Fruit fly (Drosophila melanogaster) whole organism, wandering third instar larva: ENCODE data around the gene plum.
A peak's percentile ranks its signal among the peaks of the same experiment; 100 is the strongest.

Experiments used
- Abd-B ChIP-seq: fragments of >200 bp; optimal IDR thresholded peaks from 2 replicates; lab custom pipeline; 2017; ENCODE audit warnings: missing biosample characterization, missing genetic modification characterization
- CG32264 ChIP-seq: fragments of 200-800 bp; sonication (Bioruptor generic); optimal IDR thresholded peaks from 2 replicates; lab custom pipeline; 2016; ENCODE audit warnings: missing biosample characterization, missing genetic modification characterization
- CG9705 ChIP-seq: fragments of 200-800 bp; sonication (Bioruptor generic); optimal IDR thresholded peaks from 2 replicates; lab custom pipeline; 2018; ENCODE audit warnings: missing biosample characterization, mild to moderate bottlenecking, missing genetic modification characterization
- CrebA ChIP-seq: fragments of 200-800 bp; sonication (Bioruptor generic); optimal IDR thresholded peaks from 2 replicates; lab custom pipeline; 2016; ENCODE audit warnings: missing biosample characterization, mild to moderate bottlenecking, missing genetic modification characterization, borderline replicate concordance
- Dfd ChIP-seq: fragments of >200 bp; optimal IDR thresholded peaks from 2 replicates; lab custom pipeline; 2017; ENCODE audit warnings: missing biosample characterization, missing genetic modification characterization
- Dif ChIP-seq: fragments of 200-275, 200-300 bp; sonication (Bioruptor generic); optimal IDR thresholded peaks from 2 replicates; lab custom pipeline; 2018; ENCODE audit warnings: missing biosample characterization, missing genetic modification characterization; ENCODE audit not compliant: partially characterized antibody
- GATAd ChIP-seq: sonication (Bioruptor generic); optimal IDR thresholded peaks from 2 replicates; lab custom pipeline; 2016; ENCODE audit warnings: missing biosample characterization, missing genetic modification characterization
- HLH106 ChIP-seq: fragments of 200-800 bp; optimal IDR thresholded peaks from 3 replicates; lab custom pipeline; 2019; ENCODE audit warnings: missing biosample characterization, mild to moderate bottlenecking, missing genetic modification characterization, moderate library complexity
- Hnf4 ChIP-seq: fragments of 200-800 bp; sonication (Bioruptor generic); optimal IDR thresholded peaks from 2 replicates; lab custom pipeline; 2016; ENCODE audit warnings: missing biosample characterization, mild to moderate bottlenecking, missing genetic modification characterization
- Hr78 ChIP-seq: fragments of >200 bp; optimal IDR thresholded peaks from 2 replicates; lab custom pipeline; 2017; ENCODE audit warnings: missing biosample characterization, missing genetic modification characterization
- Jra ChIP-seq: sonication (Bioruptor generic); optimal IDR thresholded peaks from 2 replicates; lab custom pipeline; 2016; ENCODE audit warnings: missing biosample characterization, missing genetic modification characterization
- Myc ChIP-seq: fragments of >200 bp; optimal IDR thresholded peaks from 2 replicates; lab custom pipeline; 2017
- N ChIP-seq: fragments of >200 bp; optimal IDR thresholded peaks from 2 replicates; lab custom pipeline; 2018; ENCODE audit warnings: missing biosample characterization, missing external identifiers, missing genetic modification characterization
- OdsH ChIP-seq: fragments of 200-800 bp; sonication (Bioruptor generic); optimal IDR thresholded peaks from 2 replicates; lab custom pipeline; 2016; ENCODE audit warnings: missing biosample characterization, mild to moderate bottlenecking, missing genetic modification characterization
- Rel ChIP-seq, 2 experiments: fragments of 200-800 bp; sonication (Bioruptor generic) in 1 of 2; optimal IDR thresholded peaks; 2 replicates in 1 of 2; 3 replicates in 1 of 2; lab custom pipeline; 2016 to 2019; ENCODE audit warnings: mild to moderate bottlenecking in 2 of 2, missing biosample characterization in 2 of 2, missing genetic modification characterization in 2 of 2, moderate library complexity in 1 of 2
- Vsx2 ChIP-seq: fragments of 200-300, 225-300 bp; sonication (Bioruptor generic); optimal IDR thresholded peaks from 2 replicates; lab custom pipeline; 2018; ENCODE audit warnings: missing biosample characterization, missing genetic modification characterization; ENCODE audit not compliant: partially characterized antibody
- br ChIP-seq: fragments of 200-800 bp; sonication (Bioruptor generic); optimal IDR thresholded peaks from 2 replicates; lab custom pipeline; 2016; ENCODE audit warnings: missing biosample characterization, missing genetic modification characterization
- dl ChIP-seq, 2 experiments: fragments of 175-275, 200-275 bp in 1 of 2; fragments of 200-275 bp in 1 of 2; sonication (Bioruptor generic); optimal IDR thresholded peaks; lab custom pipeline; 2018; ENCODE audit warnings: mild to moderate bottlenecking in 2 of 2, missing biosample characterization in 2 of 2, missing genetic modification characterization in 2 of 2, moderate library complexity in 2 of 2; ENCODE audit not compliant: partially characterized antibody in 2 of 2, insufficient read depth in 1 of 2
- dmrt93B ChIP-seq: fragments of 200-800 bp; sonication (Bioruptor generic); optimal IDR thresholded peaks from 2 replicates; lab custom pipeline; 2018; ENCODE audit warnings: missing biosample characterization, mild to moderate bottlenecking, missing genetic modification characterization
- dsf ChIP-seq: sonication (Bioruptor generic); optimal IDR thresholded peaks from 2 replicates; lab custom pipeline; 2016; ENCODE audit warnings: missing biosample characterization, missing genetic modification characterization, borderline replicate concordance
- ey ChIP-seq: fragments of 200-800 bp; sonication (Bioruptor generic); optimal IDR thresholded peaks from 2 replicates; lab custom pipeline; 2016; ENCODE audit warnings: missing biosample characterization, missing genetic modification characterization
- foxo ChIP-seq, 2 experiments: fragments of 200-800 bp; sonication (Bioruptor generic); optimal IDR thresholded peaks; 2 replicates in 1 of 2; 3 replicates in 1 of 2; lab custom pipeline; 2016 to 2017; ENCODE audit warnings: missing biosample characterization in 2 of 2, missing genetic modification characterization in 2 of 2
- fru ChIP-seq: fragments of 200-800 bp; sonication (Bioruptor generic); optimal IDR thresholded peaks from 3 replicates; lab custom pipeline; 2016; ENCODE audit warnings: missing biosample characterization, mild to moderate bottlenecking, missing genetic modification characterization
- h ChIP-seq: fragments of 200-800 bp; sonication (Bioruptor generic); optimal IDR thresholded peaks from 3 replicates; lab custom pipeline; 2016; ENCODE audit warnings: missing biosample characterization, mild to moderate bottlenecking, missing genetic modification characterization
- pan ChIP-seq: fragments of >200 bp; optimal IDR thresholded peaks from 2 replicates; lab custom pipeline; 2017
- psq ChIP-seq: fragments of 200-800 bp; sonication (Bioruptor generic); optimal IDR thresholded peaks from 3 replicates; lab custom pipeline; 2017; ENCODE audit warnings: missing biosample characterization, mild to moderate bottlenecking, missing genetic modification characterization, moderate library complexity
- sage ChIP-seq: fragments of 200-800 bp; sonication (Bioruptor generic); optimal IDR thresholded peaks from 2 replicates; lab custom pipeline; 2016; ENCODE audit warnings: missing biosample characterization, mild to moderate bottlenecking, missing genetic modification characterization
- sv ChIP-seq: fragments of 200-800 bp; sonication (Bioruptor generic); optimal IDR thresholded peaks from 3 replicates; lab custom pipeline; 2016; ENCODE audit warnings: missing biosample characterization, missing genetic modification characterization
- tai ChIP-seq: sonication (Bioruptor generic); optimal IDR thresholded peaks from 2 replicates; lab custom pipeline; 2016; ENCODE audit warnings: missing biosample characterization, missing genetic modification characterization
- usp ChIP-seq: fragments of >200 bp; optimal IDR thresholded peaks from 2 replicates; lab custom pipeline; 2017; ENCODE audit warnings: missing biosample characterization, missing genetic modification characterization
- woc ChIP-seq: sonication (Bioruptor generic); optimal IDR thresholded peaks from 2 replicates; lab custom pipeline; 2016; ENCODE audit warnings: missing biosample characterization, mild to moderate bottlenecking, missing genetic modification characterization

The plum gene

DNA sequence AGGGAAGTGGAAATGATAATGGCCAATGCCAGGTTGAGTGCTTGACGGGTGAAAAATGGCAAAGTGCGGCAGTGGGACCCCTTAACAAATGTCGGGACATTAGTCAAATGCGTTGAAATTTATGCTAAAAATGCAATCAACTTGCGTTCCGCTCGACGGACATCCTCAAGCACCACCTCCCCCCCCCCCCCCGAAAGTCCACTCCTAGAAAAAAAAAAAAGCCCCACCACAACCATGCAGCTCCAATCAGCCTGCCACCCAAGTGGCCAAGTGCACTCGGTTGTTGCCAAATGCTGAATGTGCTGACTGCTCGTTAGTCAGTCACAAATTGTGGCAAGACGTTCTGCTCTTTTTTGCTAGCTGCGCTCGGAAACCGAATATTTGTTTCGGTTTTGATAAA lies 56.4 kb downstream of the plum start:
- TF ChIP-seq Dfd (GFP tag; lab: Kevin White, UChicago) (peak; percentile 70), fru (GFP tag; lab: Kevin White, UChicago) (no peak)
- TF ChIP-seq, all 38 proteins: peak for 1

DNA sequence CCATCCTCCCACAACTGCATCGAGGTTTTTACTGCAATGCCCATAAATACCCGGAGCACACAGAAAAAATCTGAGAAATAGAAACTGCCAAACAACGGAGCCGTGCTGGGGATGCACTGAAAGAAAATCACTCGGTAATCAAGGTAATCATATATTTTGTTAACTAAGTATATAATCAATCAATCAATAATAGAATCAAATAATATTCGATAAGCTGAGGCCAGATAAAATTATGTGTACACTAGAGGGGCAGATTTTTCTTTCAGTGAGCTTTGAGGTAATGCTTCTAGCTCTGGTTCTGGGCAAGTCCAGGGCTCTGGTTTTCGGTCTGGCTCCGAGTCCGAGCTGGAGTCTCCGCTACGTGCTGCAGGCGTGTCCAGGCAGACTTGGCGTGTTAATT lies 57.0 kb downstream of the plum start:
- no peak for TF ChIP-seq Hr78 (GFP tag; lab: Kevin White, UChicago)
- no peak for TF ChIP-seq Vsx2 (GFP tag; lab: Kevin White, UChicago)
- TF ChIP-seq CG32264 (GFP tag; lab: Kevin White, UChicago): no peak
- no peak for TF ChIP-seq N (GFP tag; lab: Kevin White, UChicago)
- TF ChIP-seq tai (GFP tag; lab: Kevin White, UChicago): no peak
- no peak for TF ChIP-seq usp (GFP tag; lab: Kevin White, UChicago)
- no peak for TF ChIP-seq Myc (lab: Kevin White, UChicago)

DNA sequence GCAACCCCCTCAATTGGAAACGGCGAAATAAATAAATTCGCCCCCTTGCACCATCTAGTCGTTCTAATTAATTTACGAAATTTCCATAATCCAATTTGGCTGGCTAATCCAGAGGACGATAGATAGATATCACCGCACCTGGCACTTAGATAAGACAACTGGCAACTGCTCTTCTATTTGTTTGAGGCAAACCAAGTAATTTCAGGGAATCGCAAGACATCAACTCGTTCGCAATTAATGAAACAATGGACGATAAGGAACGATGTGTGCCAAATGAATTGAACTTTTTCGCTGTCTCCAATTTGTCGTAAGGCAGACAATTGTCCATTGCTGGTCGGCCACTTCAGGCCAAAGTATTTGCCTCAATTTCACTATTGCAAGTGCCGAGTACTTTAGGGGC lies 69.9 kb downstream of the plum start:
- no peak for TF ChIP-seq Myc (lab: Kevin White, UChicago)
- no peak for TF ChIP-seq Dfd (GFP tag; lab: Kevin White, UChicago)
- no peak for TF ChIP-seq Dif (GFP tag; lab: Kevin White, UChicago)
- TF ChIP-seq HLH106: no peak
- no peak for TF ChIP-seq OdsH
- no peak for TF ChIP-seq woc (GFP tag; lab: Kevin White, UChicago)
- no peak for TF ChIP-seq GATAd (GFP tag; lab: Kevin White, UChicago)
- TF ChIP-seq tai (GFP tag; lab: Kevin White, UChicago): no peak
- TF ChIP-seq dl (GFP tag; optimal IDR thresholded peaks at IDR 0.05; lab: Kevin White, UChicago; ENCODE audit: insufficient read depth in 1 of 2, partially characterized antibody in 2 of 2): no peak

DNA sequence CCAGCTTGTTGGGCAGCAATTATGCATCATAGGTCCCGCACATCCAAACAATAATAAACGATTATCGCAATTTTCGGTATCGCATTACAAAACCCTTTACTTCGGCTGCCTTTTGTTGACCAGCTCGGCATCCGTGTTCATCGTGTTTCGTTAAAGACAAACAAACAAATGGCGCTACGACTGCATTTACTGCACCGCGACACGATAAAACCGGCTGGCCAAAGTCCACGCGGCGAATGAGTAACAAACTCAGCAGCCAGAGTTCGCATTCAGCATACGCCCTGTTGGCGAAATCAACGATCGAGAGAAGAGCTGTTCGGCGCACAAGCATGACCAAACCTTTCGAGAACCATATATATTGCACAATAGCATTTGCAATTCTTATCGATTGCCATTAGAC lies 70.6 kb downstream of the plum start:
- TF ChIP-seq Rel (GFP tag; optimal IDR thresholded peaks at IDR 0.05; lab: Kevin White, UChicago) (no peak), Rel (tag; optimal IDR thresholded peaks at IDR 0.05; lab: Kevin White, UChicago) (no peak), OdsH (no peak), Abd-B (GFP tag; lab: Kevin White, UChicago) (no peak), Hnf4 (GFP tag; lab: Kevin White, UChicago) (peak; percentile 21), dsf (GFP tag; lab: Kevin White, UChicago) (no peak), dmrt93B (GFP tag; lab: Kevin White, UChicago) (no peak)
- TF ChIP-seq, all 38 proteins: peak for 1

DNA sequence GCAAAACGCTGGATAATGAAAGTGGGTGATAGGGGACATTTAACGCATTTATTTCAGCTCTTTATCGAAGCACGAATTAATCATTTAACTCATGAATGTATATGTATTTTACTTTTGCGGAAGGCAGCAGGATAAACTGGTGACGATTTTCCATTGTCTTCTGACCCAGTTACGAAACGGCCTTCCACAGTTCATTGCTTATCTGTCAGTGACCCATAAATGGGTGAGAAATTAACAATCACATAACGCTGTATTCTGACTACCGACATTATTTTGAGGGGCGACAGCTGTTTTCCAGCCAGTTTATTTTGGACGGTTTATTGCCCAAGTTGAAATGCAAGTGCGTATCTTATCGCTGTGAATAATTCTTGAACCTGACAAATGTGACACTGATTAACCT lies 71.5 kb downstream of the plum start:
- TF ChIP-seq psq (GFP tag; lab: Kevin White, UChicago) (no peak), sv (GFP tag; lab: Kevin White, UChicago) (no peak), dsf (GFP tag; lab: Kevin White, UChicago) (no peak), OdsH (no peak), CG9705 (GFP tag; lab: Kevin White, UChicago) (no peak), br (GFP tag; lab: Kevin White, UChicago) (no peak), Jra (GFP tag; lab: Kevin White, UChicago) (no peak), dl (GFP tag; optimal IDR thresholded peaks at IDR 0.05; lab: Kevin White, UChicago; ENCODE audit: insufficient read depth in 1 of 2, partially characterized antibody in 2 of 2) (no peak), Rel (GFP tag; optimal IDR thresholded peaks at IDR 0.05; lab: Kevin White, UChicago) (no peak), Rel (tag; optimal IDR thresholded peaks at IDR 0.05; lab: Kevin White, UChicago) (no peak), HLH106 (no peak), Vsx2 (GFP tag; lab: Kevin White, UChicago) (no peak), usp (GFP tag; lab: Kevin White, UChicago) (no peak), N (GFP tag; lab: Kevin White, UChicago) (no peak), foxo (GFP tag; optimal IDR thresholded peaks at IDR 0.05; lab: Kevin White, UChicago) (no peak), woc (GFP tag; lab: Kevin White, UChicago) (no peak), tai (GFP tag; lab: Kevin White, UChicago) (no peak), ey (GFP tag; lab: Kevin White, UChicago) (no peak), Hr78 (GFP tag; lab: Kevin White, UChicago) (no peak), GATAd (GFP tag; lab: Kevin White, UChicago) (no peak), Abd-B (GFP tag; lab: Kevin White, UChicago) (no peak)
- TF ChIP-seq, all 38 proteins: peak for 0

DNA sequence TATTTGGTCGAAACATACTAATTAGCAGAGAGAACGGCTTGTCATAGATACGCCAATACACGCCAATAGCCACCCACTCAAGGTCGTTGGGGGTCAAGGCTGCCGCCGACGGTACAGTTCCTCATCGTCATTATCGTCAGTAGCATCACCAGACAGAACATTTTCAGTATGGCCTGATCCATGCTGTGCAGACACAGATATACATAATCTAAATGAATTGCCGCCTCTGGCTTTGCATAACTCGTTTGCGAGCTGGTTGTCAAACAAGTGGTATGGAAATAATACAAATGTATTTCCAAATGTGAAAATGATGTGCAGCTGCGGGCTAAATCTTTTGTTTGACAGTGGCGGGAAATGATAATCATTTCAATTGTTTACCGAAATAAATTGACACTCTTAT lies 71.9 kb downstream of the plum start:
- TF ChIP-seq fru (GFP tag; lab: Kevin White, UChicago) (no peak), CrebA (GFP tag; lab: Kevin White, UChicago) (no peak), sage (no peak), Dfd (GFP tag; lab: Kevin White, UChicago) (no peak), pan (no peak), CG9705 (GFP tag; lab: Kevin White, UChicago) (no peak), Jra (GFP tag; lab: Kevin White, UChicago) (no peak), dsf (GFP tag; lab: Kevin White, UChicago) (no peak), HLH106 (no peak), psq (GFP tag; lab: Kevin White, UChicago) (no peak), Hnf4 (GFP tag; lab: Kevin White, UChicago) (no peak), h (GFP tag; lab: Kevin White, UChicago) (no peak), usp (GFP tag; lab: Kevin White, UChicago) (no peak), CG32264 (GFP tag; lab: Kevin White, UChicago) (no peak)
